Worm (Caenorhabditis elegans) whole organism, late embryonic: ENCODE results near the gene F36G9.15.

Source experiments
- ceh-22 ChIP-seq: sonication (generic microtip); optimal IDR thresholded peaks from 2 replicates; lab custom pipeline; 2017; ENCODE audit warnings: missing biosample characterization, missing genetic modification characterization
- nfya-1 ChIP-seq: sonication (generic microtip); optimal IDR thresholded peaks from 2 replicates; lab custom pipeline; 2017; ENCODE audit warnings: missing genetic modification characterization, mild to moderate bottlenecking, missing compliant biosample characterization, antibody characterized with exemption, moderate library complexity

DNA sequence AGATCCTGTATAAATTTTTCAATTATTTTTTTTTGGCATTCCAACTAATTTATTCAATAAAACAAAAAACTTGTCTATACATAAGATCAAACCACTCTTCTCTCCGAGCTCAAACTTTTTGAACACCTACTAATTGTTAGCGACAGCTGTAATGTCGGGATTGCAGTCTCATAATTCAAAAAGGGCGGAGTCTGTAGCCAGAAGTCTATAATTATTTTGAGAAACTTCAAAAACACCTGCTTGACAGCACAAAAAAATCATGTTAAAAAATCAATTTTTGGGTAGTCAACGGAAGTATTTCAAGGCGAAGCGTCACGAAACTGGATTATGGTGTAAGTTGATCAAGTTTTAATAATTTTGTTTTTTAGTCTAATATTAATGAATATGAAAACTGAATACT lies 32.1 kb upstream of the F36G9.15 start, which contains the start of gene srx-44:
- TF ChIP-seq nfya-1: no peak
- TF ChIP-seq ceh-22: no peak
